Worm (Caenorhabditis elegans) whole organism, young adult: ENCODE data around the gene R03A10.5.

Source experiments
- nhr-90 ChIP-seq: sonication (generic microtip); optimal IDR thresholded peaks from 2 replicates; lab custom pipeline; 2016; ENCODE audit warnings: missing genotype, mild to moderate bottlenecking, missing genetic modification characterization, missing compliant biosample characterization
- ztf-6 ChIP-seq: fragments of 200-800 bp; sonication (Bioruptor generic); IDR thresholded peaks from 2 replicates; pipeline ENCODE4 v1.3.6; 2022; ENCODE audit warnings: missing genetic modification reagents, missing genetic modification characterization, missing compliant biosample characterization

DNA sequence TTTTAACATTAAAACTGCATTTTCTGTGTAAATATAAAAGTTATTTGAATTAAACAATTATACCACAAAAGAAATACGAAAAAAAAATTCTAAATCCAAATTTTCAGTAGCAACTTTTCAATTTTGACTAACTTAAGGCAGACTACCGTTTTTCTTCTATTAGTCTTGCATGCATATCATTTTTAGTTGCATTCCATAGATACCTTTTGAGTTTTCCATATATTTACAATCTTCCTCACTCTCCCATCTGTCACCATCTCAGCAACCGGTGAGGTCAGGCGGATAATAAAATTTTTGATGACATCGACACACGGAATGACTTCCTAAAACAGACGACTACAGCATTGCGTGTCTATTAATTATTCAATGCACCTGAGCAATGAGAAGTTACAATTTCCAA is 32.2 kb downstream of the R03A10.5 start, which contains the start of gene gcy-36:
- TF ChIP-seq nhr-90 (tag; lab: Kevin White, UChicago) = no peak
- no peak for TF ChIP-seq ztf-6 (GFP tag; lab: Robert Waterston, UW)
